Worm (Caenorhabditis elegans): ENCODE measurements around the gene ncs-4.

ce11 chrX:10203501-10203900 lies 27.2 kb downstream of the ncs-4 start:
- no peak for TF ChIP-seq unc-3 (GFP tag; conservative IDR thresholded peaks at IDR 0.05)
- TF ChIP-seq unc-3 (tag; optimal IDR thresholded peaks at IDR 0.05), result no peak
- no peak for TF ChIP-seq ceh-30 (tag; optimal IDR thresholded peaks at IDR 0.05)
- no peak for TF ChIP-seq pha-4 (tag; optimal IDR thresholded peaks at IDR 0.05)
- no peak for TF ChIP-seq hlh-13 (GFP tag; optimal IDR thresholded peaks at IDR 0.05)
- TF ChIP-seq dmd-4 (tag; optimal IDR thresholded peaks at IDR 0.05; ENCODE audit: borderline replicate concordance), result no peak
- TF ChIP-seq unc-86 (tag; optimal IDR thresholded peaks at IDR 0.05), result no peak
- TF ChIP-seq sdc-2 (tag; optimal IDR thresholded peaks at IDR 0.05), result no peak
- TF ChIP-seq tbx-2 (tag; optimal IDR thresholded peaks at IDR 0.05), result no peak
- no peak for TF ChIP-seq Y22D7AL.16 (tag; optimal IDR thresholded peaks at IDR 0.05)
- no peak for TF ChIP-seq ztf-16 (tag; optimal IDR thresholded peaks at IDR 0.05)
- no peak for TF ChIP-seq nhr-11 (tag; optimal IDR thresholded peaks at IDR 0.05)
- no peak for TF ChIP-seq ahr-1 (tag; optimal IDR thresholded peaks at IDR 0.05)
- TF ChIP-seq dve-1 (tag; optimal IDR thresholded peaks at IDR 0.05), result no peak
- no peak for TF ChIP-seq ceh-19 (GFP tag; optimal IDR thresholded peaks at IDR 0.05)

Measured in whole organism, late embryonic.